Fruit fly (Drosophila melanogaster) whole organism: ENCODE results near the gene Tmep.

Source experiments
- Dll ChIP-seq: fragments of >200 bp; optimal IDR thresholded peaks from 2 replicates; lab custom pipeline; 2017
- EcR ChIP-seq, 2 experiments: fragments of >200 bp; optimal IDR thresholded peaks; 2 replicates each; lab custom pipeline; 2017; ENCODE audit warnings: missing biosample characterization in 2 of 2, missing genetic modification characterization in 2 of 2, missing genetic modification reagents in 2 of 2
- psq ChIP-seq: fragments of >200 bp; optimal IDR thresholded peaks from 2 replicates; lab custom pipeline; 2017
- usp ChIP-seq: fragments of >200 bp; optimal IDR thresholded peaks from 2 replicates; lab custom pipeline; 2017; ENCODE audit warnings: missing biosample characterization, missing genetic modification characterization, mixed read lengths

DNA sequence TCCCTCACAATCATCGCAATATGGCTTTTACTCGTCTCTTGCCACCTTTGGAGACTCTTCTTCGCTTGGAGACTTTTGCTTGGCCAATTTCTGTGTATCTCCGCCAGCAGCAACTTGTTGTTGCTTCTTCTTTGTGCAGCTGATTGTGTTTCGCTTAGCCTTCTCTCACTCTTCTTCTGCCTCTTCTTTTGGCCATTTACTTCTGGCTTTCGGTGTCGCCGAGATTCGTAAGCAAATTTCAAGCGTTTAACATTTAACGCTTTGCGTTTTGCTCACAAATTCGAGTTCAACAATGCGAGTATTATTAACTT, 940 bp downstream of the Tmep start:
- no peak for TF ChIP-seq usp
- TF ChIP-seq EcR (GFP tag; optimal IDR thresholded peaks at IDR 0.05; lab: Kevin White, UChicago), result no peak
- no peak for TF ChIP-seq psq (lab: Kevin White, UChicago)
- TF ChIP-seq Dll (lab: Kevin White, UChicago), result no peak
